ENCODE assay signal across 2 worm cellular contexts in the genomic region with DNA sequence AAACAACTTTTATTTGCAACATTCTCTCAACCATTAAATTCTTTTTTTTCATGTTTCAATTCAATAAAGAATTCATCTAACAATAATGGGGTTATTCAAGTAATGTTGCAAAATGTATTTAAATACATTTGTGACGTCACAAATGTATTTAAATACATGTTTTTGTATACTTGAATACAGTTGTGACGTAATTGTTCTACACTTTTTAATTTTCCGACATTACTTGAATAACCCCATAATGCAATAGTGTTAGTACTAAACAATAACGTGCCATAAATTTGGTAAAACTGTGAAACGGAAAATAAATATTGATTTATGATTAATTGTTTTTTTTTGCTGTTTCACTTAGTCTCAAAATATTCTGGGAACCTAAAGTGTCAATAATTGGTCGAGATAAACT.
A peak's percentile ranks its signal among the peaks of the same experiment; 100 is the strongest.
TF ChIP-seq lines count a peak whose summit lies in the region.

No protein-coding gene starts in this region.

TF ChIP-seq in whole organism, L4 larva, 104 proteins besides CTCF, POLR2A, EP300 and RAD21:
- TF ChIP-seq aha-1 (tag; lab: Kevin White, UChicago): peak; percentile 86

TF ChIP-seq in whole organism, mixed stage, embryonic, 35 proteins besides CTCF, POLR2A, EP300 and RAD21:
- TF ChIP-seq zip-8 (tag; optimal IDR thresholded peaks at IDR 0.05; lab: Kevin White, UChicago): peak; percentile 83
TF ChIP-seq in whole organism, mixed stage, embryonic: peak in this region for 1; not testable (repeated sequence) for 34.
